Worm (Caenorhabditis elegans) whole organism, young adult: ENCODE results near the gene drp-1.

Experiments used
- B0035.1 ChIP-seq: sonication (generic microtip); optimal IDR thresholded peaks from 2 replicates; lab custom pipeline; 2016; ENCODE audit warnings: missing genetic modification characterization, mild to moderate bottlenecking, missing compliant biosample characterization, missing genotype, missing genetic modification reagents
- F22D6.2 ChIP-seq: sonication (generic microtip); optimal IDR thresholded peaks from 2 replicates; lab custom pipeline; 2016; ENCODE audit warnings: mild to moderate bottlenecking, missing genetic modification characterization, missing compliant biosample characterization
- F49E8.2 ChIP-seq: sonication (generic microtip); optimal IDR thresholded peaks from 3 replicates; lab custom pipeline; 2017; ENCODE audit warnings: missing genetic modification characterization, mild to moderate bottlenecking, missing compliant biosample characterization, antibody characterized with exemption, moderate library complexity; ENCODE audit not compliant: insufficient read depth
- F55B11.4 ChIP-seq: sonication (generic microtip); optimal IDR thresholded peaks from 2 replicates; lab custom pipeline; 2016; ENCODE audit warnings: missing compliant biosample characterization, missing genetic modification characterization, borderline replicate concordance; ENCODE audit not compliant: insufficient read depth
- K11D2.4 ChIP-seq: fragments of 200-800 bp; sonication (Bioruptor generic); IDR thresholded peaks from 2 replicates; pipeline ENCODE4 v1.3.6; 2022; ENCODE audit warnings: missing genetic modification reagents, missing genetic modification characterization, missing compliant biosample characterization
- Y53F4B.3 ChIP-seq: fragments of 200-800 bp; sonication (Bioruptor generic); IDR thresholded peaks from 2 replicates; pipeline ENCODE4 v1.3.6; 2022; ENCODE audit warnings: missing genetic modification reagents, missing genetic modification characterization, missing compliant biosample characterization
- dpl-1 ChIP-seq: fragments of 150-350 bp; optimal IDR thresholded peaks from 2 replicates; lab custom pipeline; 2014; ENCODE audit warnings: missing biosample characterization, missing genetic modification reagents, missing genetic modification characterization
- ets-4 ChIP-seq: fragments of 200-800 bp; sonication (Bioruptor generic); optimal IDR thresholded peaks from 2 replicates; lab custom pipeline; 2018; ENCODE audit warnings: mild to moderate bottlenecking, missing genetic modification characterization, missing compliant biosample characterization
- him-1 ChIP-seq: sonication (generic microtip); optimal IDR thresholded peaks from 2 replicates; lab custom pipeline; 2016; ENCODE audit warnings: missing genotype, missing genetic modification reagents, missing genetic modification characterization, missing compliant biosample characterization
- lin-35 ChIP-seq, 3 experiments: fragments of 150-350 bp in 2 of 3; sonication (generic microtip) in 1 of 3; optimal IDR thresholded peaks; 2 replicates each; lab custom pipeline; 2014 to 2018; ENCODE audit warnings: missing biosample characterization in 3 of 3, missing genetic modification characterization in 3 of 3, missing genetic modification reagents in 3 of 3
- rpc-1 ChIP-seq, 2 experiments: fragments of 150-350 bp in 1 of 2; sonication (generic microtip) in 1 of 2; optimal IDR thresholded peaks; 2 replicates each; lab custom pipeline; 2014 to 2018; ENCODE audit warnings: missing biosample characterization in 1 of 2, missing genetic modification characterization in 1 of 2, missing genetic modification reagents in 1 of 2, missing genotype in 1 of 2
- unc-62 ChIP-seq: fragments of 150-350 bp; optimal IDR thresholded peaks from 2 replicates; lab custom pipeline; 2014; ENCODE audit warnings: missing biosample characterization, missing genetic modification reagents, missing genetic modification characterization
- zfh-2 ChIP-seq: fragments of 200-800 bp; sonication (Bioruptor generic); conservative IDR thresholded peaks from 2 replicates; pipeline ENCODE4 v1.3.6; 2022; ENCODE audit warnings: missing genetic modification reagents, missing genetic modification characterization, missing compliant biosample characterization
- ztf-28 ChIP-seq: fragments of 200-800 bp; sonication (Bioruptor generic); IDR thresholded peaks from 2 replicates; pipeline ENCODE4 v1.3.6; 2022; ENCODE audit warnings: missing genetic modification reagents, missing genetic modification characterization, missing compliant biosample characterization

DNA sequence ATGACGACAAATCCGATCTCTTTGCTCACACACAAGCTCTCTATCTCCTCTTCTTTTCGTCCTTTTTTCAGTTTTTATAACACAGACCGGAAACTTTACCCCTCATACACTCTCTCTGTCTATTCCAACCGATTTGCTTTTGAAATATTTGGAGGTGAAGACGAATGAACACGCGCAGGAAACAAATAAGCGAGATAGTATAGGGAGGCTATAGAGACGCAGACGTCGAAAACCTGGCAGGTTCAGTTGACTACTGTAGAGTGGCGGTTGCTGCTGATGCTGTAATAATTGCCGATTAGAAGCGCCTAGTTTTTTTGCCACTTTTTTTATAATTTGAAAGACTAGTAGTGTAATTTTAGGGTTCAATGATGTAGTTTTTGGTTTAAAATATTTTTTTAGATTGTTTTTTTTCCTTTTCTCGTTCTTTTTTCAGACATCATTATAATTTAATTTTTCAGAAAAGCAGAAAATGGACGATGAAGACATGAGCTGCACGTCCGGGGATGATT, 12.4 kb downstream of the drp-1 start, which contains the start of gene ari-2:
- no peak for TF ChIP-seq ets-4 (GFP tag; lab: Kevin White, UChicago)
- no peak for TF ChIP-seq dpl-1 (GFP tag; lab: Kevin White, UChicago)
- TF ChIP-seq F22D6.2, result no peak
- no peak for TF ChIP-seq lin-35 (GFP tag; optimal IDR thresholded peaks at IDR 0.05; lab: Kevin White, UChicago)
- TF ChIP-seq rpc-1 (optimal IDR thresholded peaks at IDR 0.05; lab: Kevin White, UChicago), result no peak
- TF ChIP-seq rpc-1 (tag; optimal IDR thresholded peaks at IDR 0.05; lab: Kevin White, UChicago), result no peak
- TF ChIP-seq unc-62 (GFP tag; lab: Kevin White, UChicago), result no peak
- no peak for TF ChIP-seq him-1 (tag; lab: Kevin White, UChicago)
- no peak for TF ChIP-seq F55B11.4 (tag; lab: Kevin White, UChicago)
- no peak for TF ChIP-seq zfh-2
- TF ChIP-seq ztf-28 (GFP tag; lab: Robert Waterston, UW), result no peak
- TF ChIP-seq F49E8.2, result no peak
- no peak for TF ChIP-seq K11D2.4 (GFP tag; lab: Robert Waterston, UW)
- TF ChIP-seq B0035.1 (tag; lab: Kevin White, UChicago), result no peak
- no peak for TF ChIP-seq Y53F4B.3 (GFP tag; lab: Robert Waterston, UW)
